Worm (Caenorhabditis elegans): ENCODE data around the gene pfd-2.

ce11 chrII:4288111-4288510 lies 38.4 kb upstream of the pfd-2 start, which contains the start of gene C01F1.6:
- TF ChIP-seq attf-6 (GFP tag; IDR thresholded peaks at IDR 0.05) (no peak), sdz-38 (tag; optimal IDR thresholded peaks at IDR 0.05) (no peak)
